Fruit fly (Drosophila melanogaster) S2 (cell line): Measurements from ENCODE around the gene Arl1.

Experiments
- CG8478 ChIP-seq: fragments of >200 bp; optimal IDR thresholded peaks from 2 replicates; lab custom pipeline; 2018
- CTCF ChIP-seq, 2 experiments: fragments of >200 bp; optimal IDR thresholded peaks; 2 replicates each; lab custom pipeline; 2018

The Arl1 gene

DNA sequence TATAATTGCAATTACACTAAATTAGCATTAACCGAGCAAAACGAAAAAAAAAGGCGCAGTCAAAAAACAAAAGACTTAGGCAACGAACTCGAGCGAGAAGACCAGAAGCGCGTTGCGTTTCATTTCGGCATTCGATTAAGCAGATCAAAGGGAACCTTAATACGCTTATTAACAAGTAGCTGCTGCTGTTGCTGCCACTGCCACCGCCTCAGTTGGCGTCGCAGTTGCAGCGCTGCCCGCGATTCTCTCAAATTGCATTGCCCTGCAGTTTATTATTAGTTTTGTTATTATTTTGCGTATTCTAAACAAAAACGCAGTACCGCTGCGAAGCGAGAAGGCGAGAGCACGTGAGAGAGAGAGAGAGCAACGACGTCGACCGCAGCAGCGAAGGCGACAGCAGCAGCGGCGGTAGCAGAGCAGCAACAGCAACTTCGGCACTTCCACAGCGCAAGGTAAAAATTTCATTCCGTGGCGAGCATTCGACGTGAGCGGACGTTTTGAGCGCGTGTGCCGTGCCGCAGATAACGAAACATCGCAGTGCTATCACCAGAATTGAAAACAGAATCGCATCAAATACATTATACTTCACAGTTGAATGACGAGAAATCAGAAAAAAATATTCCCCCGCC is 40.2 kb downstream of the Arl1 start, which contains the start of gene Notum:
Gene Notum, plus strand, starts transcription at position 461 of the 629 bp plus-strand sequence.
- TF ChIP-seq CTCF (optimal IDR thresholded peaks at IDR 0.05; lab: Kevin White, UChicago) (no peak), CG8478 (no peak)

DNA sequence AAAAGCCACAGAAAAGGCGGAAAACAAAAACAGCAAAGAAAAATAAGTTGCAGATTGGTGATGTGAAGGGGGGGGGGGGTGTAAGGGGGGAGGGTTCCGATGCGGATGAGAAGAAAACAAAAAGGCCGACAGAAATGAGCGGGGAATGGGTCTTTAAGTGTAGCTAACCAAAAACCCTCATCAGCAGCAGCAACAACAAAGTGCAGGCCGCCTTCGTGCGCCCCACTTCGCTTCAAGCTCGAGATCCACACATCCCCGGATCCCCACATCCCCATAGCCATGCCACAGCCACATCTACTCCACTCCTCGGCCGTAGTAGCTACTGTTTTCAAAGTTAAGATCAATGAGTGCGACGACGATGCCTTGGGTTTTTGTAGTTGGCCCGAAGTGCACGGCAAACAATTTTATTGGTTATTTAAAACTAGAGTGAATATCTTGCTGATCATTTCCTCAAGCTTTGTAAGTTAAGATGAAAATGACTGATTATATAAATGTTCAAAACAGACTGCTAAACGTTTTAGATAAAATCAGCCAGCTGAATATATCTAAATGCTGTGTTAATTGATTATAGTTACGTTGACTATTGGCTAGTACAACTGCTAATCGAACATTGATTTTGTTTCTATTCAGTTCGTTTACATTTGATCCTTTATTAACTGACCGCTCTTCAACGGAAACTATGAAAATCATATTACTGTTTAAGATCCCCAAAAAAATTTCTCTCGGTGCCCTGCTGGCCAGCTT is 41.5 kb downstream of the Arl1 start:
- TF ChIP-seq CTCF (optimal IDR thresholded peaks at IDR 0.05; lab: Kevin White, UChicago) (no peak), CG8478 (no peak)

- TF ChIP-seq CTCF (optimal IDR thresholded peaks at IDR 0.05; lab: Kevin White, UChicago) (no peak), CG8478 (no peak)
Observed at dm6 chr3L:16025020-16025680, 42.2 kb downstream of the Arl1 start.

- no peak for TF ChIP-seq CTCF (optimal IDR thresholded peaks at IDR 0.05; lab: Kevin White, UChicago)
- no peak for TF ChIP-seq CG8478
Observed at dm6 chr3L:16026065-16026789, 43.3 kb downstream of the Arl1 start.

DNA sequence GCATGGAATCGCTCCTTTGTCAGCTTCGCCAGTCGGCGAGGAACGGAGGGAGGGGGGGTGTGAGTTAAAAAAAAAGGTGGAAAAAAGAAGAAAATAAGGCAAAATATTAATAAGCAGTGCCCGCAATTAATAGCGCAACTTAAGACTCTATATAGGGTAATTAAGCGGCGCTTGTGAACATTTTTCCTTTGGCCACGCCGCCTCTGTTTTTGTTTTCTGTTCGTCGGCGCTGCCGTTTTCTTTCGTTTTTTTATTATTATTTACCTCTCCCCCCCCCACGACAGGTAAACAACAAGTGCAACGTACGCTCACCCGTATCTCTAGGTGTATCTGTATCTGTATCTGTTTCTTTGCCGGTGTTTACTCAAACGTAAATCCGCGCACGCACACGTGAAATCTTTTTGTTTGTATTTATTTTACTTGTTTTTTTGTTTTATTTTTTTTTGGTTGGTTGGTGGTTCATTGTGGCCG is 44.3 kb downstream of the Arl1 start:
- no peak for TF ChIP-seq CTCF (optimal IDR thresholded peaks at IDR 0.05; lab: Kevin White, UChicago)
- TF ChIP-seq CG8478: no peak

- TF ChIP-seq CG8478 (no peak), CTCF (optimal IDR thresholded peaks at IDR 0.05; lab: Kevin White, UChicago) (no peak)
Observed at dm6 chr3L:16028924-16029323, 46.0 kb downstream of the Arl1 start.

- no peak for TF ChIP-seq CG8478
- TF ChIP-seq CTCF (optimal IDR thresholded peaks at IDR 0.05; lab: Kevin White, UChicago): no peak
Observed at dm6 chr3L:16033090-16033828, 50.3 kb downstream of the Arl1 start, which contains the start of the genes CG42717 and CG42716. Gene CG42717, minus strand, starts transcription at chr3L:16033190. Gene CG42716, plus strand, starts transcription at chr3L:16033778.
